Worm (Caenorhabditis elegans) whole organism, early embryonic: ENCODE data around the gene cnx-1.

Source experiments
- B0310.2 ChIP-seq: sonication (generic microtip); optimal IDR thresholded peaks from 2 replicates; lab custom pipeline; 2016; ENCODE audit warnings: mild to moderate bottlenecking, missing genetic modification characterization, missing compliant biosample characterization
- aly-1 ChIP-seq: sonication (generic microtip); optimal IDR thresholded peaks from 2 replicates; lab custom pipeline; 2016; ENCODE audit warnings: missing genetic modification characterization, missing compliant biosample characterization
- ama-1 ChIP-seq: fragments of 150-350 bp; optimal IDR thresholded peaks from 2 replicates; lab custom pipeline; 2014
- ceh-36 ChIP-seq: sonication (generic microtip); optimal IDR thresholded peaks from 2 replicates; lab custom pipeline; 2016; ENCODE audit warnings: missing genetic modification characterization, inconsistent platforms, missing compliant biosample characterization
- ets-7 ChIP-seq: sonication (generic microtip); optimal IDR thresholded peaks from 2 replicates; lab custom pipeline; 2016; ENCODE audit warnings: missing genotype, missing genetic modification characterization, missing compliant biosample characterization
- flt-1 ChIP-seq: fragments of 200-800 bp; sonication (Bioruptor generic); IDR thresholded peaks from 2 replicates; pipeline ENCODE4 v1.3.6; 2022; ENCODE audit warnings: missing genetic modification characterization, missing compliant biosample characterization
- hnd-1 ChIP-seq: sonication (generic microtip); optimal IDR thresholded peaks from 2 replicates; lab custom pipeline; 2016; ENCODE audit warnings: missing genetic modification characterization, missing compliant biosample characterization
- tbx-11 ChIP-seq: fragments of 200-800 bp; sonication (Bioruptor generic); IDR thresholded peaks from 2 replicates; pipeline ENCODE4 v1.3.6; 2022; ENCODE audit warnings: missing genetic modification characterization, missing compliant biosample characterization

DNA sequence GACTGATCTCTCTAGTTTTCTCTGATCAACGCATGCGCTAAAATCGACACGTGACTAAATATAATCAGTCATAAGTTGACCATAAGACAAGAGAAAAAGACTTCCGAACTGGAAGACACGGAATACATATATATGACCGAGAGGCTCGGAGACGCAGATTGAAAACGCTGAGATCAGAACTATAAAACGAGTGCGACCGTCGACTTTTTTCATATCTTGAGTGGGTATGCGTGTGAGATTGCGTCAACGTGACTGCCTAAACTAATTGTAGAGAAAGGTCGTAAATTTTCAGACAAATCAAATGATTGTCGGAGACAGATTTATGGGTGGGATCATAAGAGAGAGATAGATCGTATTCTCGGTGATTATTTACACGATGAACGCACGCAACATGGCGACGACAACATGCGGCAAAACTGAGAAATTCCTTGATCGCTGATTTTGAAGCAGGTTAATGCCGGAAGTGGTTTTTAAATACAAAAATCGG is 9.3 kb downstream of the cnx-1 start:
- TF ChIP-seq ama-1 (no peak), hnd-1 (tag; lab: Kevin White, UChicago) (no peak), tbx-11 (no peak), B0310.2 (tag; lab: Kevin White, UChicago) (no peak), aly-1 (no peak), flt-1 (GFP tag; lab: Robert Waterston, UW) (no peak), ceh-36 (no peak), ets-7 (tag; lab: Kevin White, UChicago) (no peak)
